Fruit fly (Drosophila melanogaster) whole organism, embryonic: ENCODE measurements around the gene elB.

Source experiments
- Atf6 ChIP-seq: fragments of 200-800 bp; sonication (Bioruptor generic); IDR thresholded peaks from 2 replicates; pipeline ENCODE4 v1.3.6; 2022; ENCODE audit warnings: missing biosample characterization, missing genetic modification characterization
- CG10979 ChIP-seq: fragments of 200-800 bp; sonication (Bioruptor generic); optimal IDR thresholded peaks from 2 replicates; lab custom pipeline; 2018; ENCODE audit warnings: missing biosample characterization, mild to moderate bottlenecking, missing genetic modification characterization, moderate library complexity
- CG11723 ChIP-seq: fragments of 200-800 bp; sonication (Bioruptor generic); optimal IDR thresholded peaks from 2 replicates; lab custom pipeline; 2017; ENCODE audit warnings: missing biosample characterization, mild to moderate bottlenecking, missing genetic modification characterization
- CG12236 ChIP-seq: fragments of 200-800 bp; sonication (Bioruptor generic); optimal IDR thresholded peaks from 2 replicates; lab custom pipeline; 2016; ENCODE audit warnings: missing biosample characterization, missing genetic modification characterization
- CG12744 ChIP-seq: fragments of 200-800 bp; sonication (Bioruptor generic); optimal IDR thresholded peaks from 2 replicates; lab custom pipeline; 2016; ENCODE audit warnings: missing biosample characterization, missing genetic modification characterization
- CG13296 ChIP-seq: fragments of 200-800 bp; sonication (Bioruptor generic); optimal IDR thresholded peaks from 3 replicates; lab custom pipeline; 2018; ENCODE audit warnings: missing biosample characterization, mild to moderate bottlenecking, missing genetic modification characterization
- CG14014 ChIP-seq: fragments of 200-800 bp; sonication (Bioruptor generic); IDR thresholded peaks from 2 replicates; pipeline ENCODE4 v1.3.6; 2022; ENCODE audit warnings: missing biosample characterization, missing genetic modification characterization
- CG14441 ChIP-seq: fragments of 200-800 bp; sonication (Bioruptor generic); IDR thresholded peaks from 2 replicates; pipeline ENCODE4 v1.3.6; 2022; ENCODE audit warnings: missing biosample characterization, missing genetic modification characterization
- CG17186 ChIP-seq: fragments of 200-800 bp; sonication (Bioruptor generic); optimal IDR thresholded peaks from 3 replicates; lab custom pipeline; 2017; ENCODE audit warnings: missing biosample characterization, missing genetic modification reagents, missing genetic modification characterization
- CG18011 ChIP-seq: fragments of 200-800 bp; sonication (Bioruptor generic); optimal IDR thresholded peaks from 2 replicates; lab custom pipeline; 2017; ENCODE audit warnings: missing biosample characterization, missing genetic modification characterization, mild to moderate bottlenecking, moderate library complexity, missing genotype
- CG18262 ChIP-seq: fragments of 200-800 bp; optimal IDR thresholded peaks from 3 replicates; lab custom pipeline; 2019; ENCODE audit warnings: missing biosample characterization, mild to moderate bottlenecking, missing genetic modification characterization, moderate library complexity
- CG3065 ChIP-seq: fragments of 200-800 bp; sonication (Bioruptor generic); optimal IDR thresholded peaks from 2 replicates; lab custom pipeline; 2016; ENCODE audit warnings: missing biosample characterization, missing genetic modification characterization
- CG3407 ChIP-seq: fragments of 200-800 bp; sonication (Bioruptor generic); optimal IDR thresholded peaks from 2 replicates; lab custom pipeline; 2018; ENCODE audit warnings: missing biosample characterization, mild to moderate bottlenecking, missing genetic modification characterization
- CG6254 ChIP-seq: fragments of 200-800 bp; sonication (Bioruptor generic); optimal IDR thresholded peaks from 3 replicates; lab custom pipeline; 2017; ENCODE audit warnings: mild to moderate bottlenecking, missing biosample characterization, missing genetic modification reagents, missing genetic modification characterization
- CG7357 ChIP-seq: fragments of 200-800 bp; sonication (Bioruptor generic); IDR thresholded peaks from 3 replicates; pipeline ENCODE4 v1.3.6; 2022; ENCODE audit warnings: missing biosample characterization, missing genetic modification characterization
- CG7987 ChIP-seq: fragments of 200-800 bp; sonication (Bioruptor generic); optimal IDR thresholded peaks from 2 replicates; lab custom pipeline; 2018; ENCODE audit warnings: missing biosample characterization, mild to moderate bottlenecking, missing genetic modification characterization, moderate library complexity
- CG8924 ChIP-seq: fragments of 200-800 bp; optimal IDR thresholded peaks from 3 replicates; lab custom pipeline; 2019; ENCODE audit warnings: missing biosample characterization, mild to moderate bottlenecking, missing genetic modification characterization, moderate library complexity
- Camta ChIP-seq: fragments of 200-800 bp; sonication (Bioruptor generic); optimal IDR thresholded peaks from 2 replicates; lab custom pipeline; 2016; ENCODE audit warnings: missing biosample characterization, missing genetic modification characterization
- CkIIα-i1 ChIP-seq: fragments of 200-800 bp; sonication (Bioruptor generic); IDR thresholded peaks from 2 replicates; pipeline ENCODE4 v1.3.6; 2022; ENCODE audit warnings: missing biosample characterization, missing genetic modification characterization
- Deaf1 ChIP-seq: fragments of 200-800 bp; optimal IDR thresholded peaks from 3 replicates; lab custom pipeline; 2019; ENCODE audit warnings: missing biosample characterization, mild to moderate bottlenecking, missing genetic modification characterization, moderate library complexity
- HLH54F ChIP-seq: fragments of 200-800 bp; sonication (Bioruptor generic); optimal IDR thresholded peaks from 3 replicates; lab custom pipeline; 2016; ENCODE audit warnings: missing biosample characterization, missing genetic modification characterization
- Lhr ChIP-seq: fragments of 200-800 bp; sonication (Bioruptor generic); optimal IDR thresholded peaks from 3 replicates; lab custom pipeline; 2017; ENCODE audit warnings: mild to moderate bottlenecking, missing biosample characterization, missing genetic modification reagents, missing genetic modification characterization
- Med ChIP-seq: fragments of 200-800 bp; sonication (Bioruptor generic); peaks from one replicate; lab custom pipeline; 2016; ENCODE audit warnings: missing biosample characterization, missing genetic modification characterization, mild to moderate bottlenecking, inconsistent platforms, moderate library complexity
- Opbp ChIP-seq: fragments of 200-800 bp; sonication (Bioruptor generic); IDR thresholded peaks from 3 replicates; pipeline ENCODE4 v1.3.6; 2022; ENCODE audit warnings: missing biosample characterization, missing genetic modification characterization; ENCODE audit not compliant: partially characterized antibody
- Poxn ChIP-seq: fragments of 200-800 bp; sonication (Bioruptor generic); IDR thresholded peaks from 2 replicates; pipeline ENCODE4 v1.3.6; 2022; ENCODE audit warnings: missing biosample characterization, missing genetic modification characterization
- Ssrp ChIP-seq: fragments of 200-800 bp; sonication (Bioruptor generic); optimal IDR thresholded peaks from 2 replicates; lab custom pipeline; 2018; ENCODE audit warnings: missing biosample characterization, mild to moderate bottlenecking, missing genetic modification characterization, moderate library complexity
- Stat92E ChIP-seq, 3 experiments: fragments of >200 bp in 2 of 3; fragments of 200-800 bp in 1 of 3; sonication (Bioruptor generic) in 1 of 3; optimal IDR thresholded peaks; 2 replicates each; lab custom pipeline; 2017 to 2019; ENCODE audit warnings: missing biosample characterization in 3 of 3, missing genetic modification characterization in 3 of 3, mild to moderate bottlenecking in 1 of 3, moderate library complexity in 1 of 3
- TFAM ChIP-seq: fragments of 200-800 bp; sonication (Bioruptor generic); optimal IDR thresholded peaks from 2 replicates; lab custom pipeline; 2017; ENCODE audit warnings: missing biosample characterization, missing genetic modification characterization, inconsistent platforms
- YL-1 ChIP-seq: fragments of 200-800 bp; sonication (Bioruptor generic); optimal IDR thresholded peaks from 3 replicates; lab custom pipeline; 2017; ENCODE audit warnings: missing biosample characterization, mild to moderate bottlenecking, missing genetic modification characterization
- ab ChIP-seq: fragments of 200-800 bp; sonication (Bioruptor generic); optimal IDR thresholded peaks from 2 replicates; lab custom pipeline; 2016; ENCODE audit warnings: missing biosample characterization, missing genetic modification characterization
- dimm ChIP-seq: fragments of 200-800 bp; sonication (Bioruptor generic); IDR thresholded peaks from 2 replicates; pipeline ENCODE4 v1.3.6; 2022; ENCODE audit warnings: missing biosample characterization, missing genetic modification characterization
- dysf ChIP-seq: fragments of 200-800 bp; sonication (Bioruptor generic); IDR thresholded peaks from 3 replicates; pipeline ENCODE4 v1.3.6; 2022; ENCODE audit warnings: missing biosample characterization, missing genetic modification characterization
- emc ChIP-seq: fragments of 200-800 bp; sonication (Bioruptor generic); optimal IDR thresholded peaks from 2 replicates; lab custom pipeline; 2016; ENCODE audit warnings: missing biosample characterization, missing genetic modification characterization
- eve ChIP-seq, 2 experiments: fragments of >200 bp; optimal IDR thresholded peaks; 2 replicates each; lab custom pipeline; 2017; ENCODE audit warnings: missing biosample characterization in 2 of 2, missing genetic modification characterization in 2 of 2
- exex ChIP-seq: fragments of 200-800 bp; sonication (Bioruptor generic); optimal IDR thresholded peaks from 4 replicates; lab custom pipeline; 2018; ENCODE audit warnings: missing biosample characterization, mild to moderate bottlenecking, missing genetic modification characterization, moderate library complexity
- gce ChIP-seq: fragments of 200-800 bp; sonication (Bioruptor generic); IDR thresholded peaks from 3 replicates; pipeline ENCODE4 v1.3.6; 2022; ENCODE audit warnings: missing biosample characterization, missing genetic modification characterization
- gfzf ChIP-seq: fragments of 200-800 bp; sonication (Bioruptor generic); optimal IDR thresholded peaks from 2 replicates; lab custom pipeline; 2016; ENCODE audit warnings: missing biosample characterization, mild to moderate bottlenecking, missing genetic modification characterization, moderate library complexity
- gsb-n ChIP-seq: fragments of 200-800 bp; sonication (Bioruptor generic); optimal IDR thresholded peaks from 3 replicates; lab custom pipeline; 2018; ENCODE audit warnings: missing biosample characterization, mild to moderate bottlenecking, missing genetic modification characterization
- hkb ChIP-seq, 2 experiments: fragments of 200-800 bp in 1 of 2; fragments of >200 bp in 1 of 2; sonication (Bioruptor generic) in 1 of 2; IDR thresholded peaks in 1 of 2; optimal IDR thresholded peaks in 1 of 2; 2 replicates each; pipeline versions ENCODE4 v1.3.6 to Lab custom; 2017 to 2022; ENCODE audit warnings: missing biosample characterization in 1 of 2, missing genetic modification characterization in 1 of 2
- hth ChIP-seq: fragments of >200 bp; optimal IDR thresholded peaks from 2 replicates; lab custom pipeline; 2017; ENCODE audit warnings: inconsistent platforms
- kni ChIP-seq: fragments of 200-800 bp; sonication (Bioruptor generic); optimal IDR thresholded peaks from 3 replicates; lab custom pipeline; 2017; ENCODE audit warnings: mild to moderate bottlenecking, missing biosample characterization, missing genetic modification reagents, missing genetic modification characterization
- mirr ChIP-seq: fragments of 200-800 bp; sonication (Bioruptor generic); optimal IDR thresholded peaks from 3 replicates; lab custom pipeline; 2018; ENCODE audit warnings: missing biosample characterization, mild to moderate bottlenecking, missing genetic modification characterization
- odd ChIP-seq: fragments of 200-800 bp; sonication (Bioruptor generic); optimal IDR thresholded peaks from 2 replicates; lab custom pipeline; 2017; ENCODE audit warnings: missing biosample characterization, mild to moderate bottlenecking, missing genetic modification characterization
- pb ChIP-seq: fragments of 200-800 bp; sonication (Bioruptor generic); optimal IDR thresholded peaks from 3 replicates; lab custom pipeline; 2016; ENCODE audit warnings: missing biosample characterization, missing genetic modification characterization
- peb ChIP-seq: fragments of 200-800 bp; sonication (Bioruptor generic); IDR thresholded peaks from 2 replicates; pipeline ENCODE4 v1.3.6; 2022; ENCODE audit warnings: missing biosample characterization, missing genetic modification characterization
- sens ChIP-seq: fragments of 200-800 bp; sonication (Bioruptor generic); peaks from one replicate; lab custom pipeline; 2016; ENCODE audit warnings: missing biosample characterization, missing genetic modification characterization
- so ChIP-seq: fragments of 200-800 bp; sonication (Bioruptor generic); IDR thresholded peaks from 3 replicates; pipeline ENCODE4 v1.3.6; 2022; ENCODE audit warnings: missing biosample characterization, missing genetic modification characterization
- trem ChIP-seq: fragments of 200-800 bp; optimal IDR thresholded peaks from 3 replicates; lab custom pipeline; 2019; ENCODE audit warnings: missing biosample characterization, mild to moderate bottlenecking, missing genetic modification characterization, moderate library complexity
- twi ChIP-seq: fragments of 200-800 bp; optimal IDR thresholded peaks from 2 replicates; lab custom pipeline; 2019; ENCODE audit warnings: missing biosample characterization, mild to moderate bottlenecking, missing genetic modification characterization, moderate library complexity
- wor ChIP-seq: fragments of 200-800 bp; sonication (Bioruptor generic); IDR thresholded peaks from 2 replicates; pipeline ENCODE4 v1.3.6; 2022; ENCODE audit warnings: missing biosample characterization, missing genetic modification characterization

Gene elB

DNA sequence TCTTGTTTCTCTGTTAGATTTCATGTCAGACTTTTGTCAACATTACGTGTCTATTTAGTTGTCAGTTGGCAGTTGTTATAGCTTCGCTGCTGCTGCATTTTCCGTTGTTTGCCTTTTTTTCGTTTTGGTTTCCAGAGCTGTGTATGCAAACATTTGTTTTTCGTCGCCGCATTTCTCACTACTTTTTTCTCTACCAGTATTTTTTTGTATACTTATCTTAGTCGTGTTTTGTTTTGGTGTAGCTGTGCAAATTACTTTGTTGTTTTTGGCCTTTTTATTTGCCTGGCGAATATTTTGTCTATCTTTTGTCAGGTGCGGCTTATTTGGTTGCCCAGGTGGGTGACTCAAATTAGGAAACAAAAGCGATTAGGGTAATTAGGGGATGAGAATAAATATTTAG, 10.8 kb downstream of the elB start (continued):
- TF ChIP-seq wor (GFP tag; lab: Robert Waterston, UW) (no peak), sens (GFP tag; lab: Kevin White, UChicago) (peak; percentile 40)

DNA sequence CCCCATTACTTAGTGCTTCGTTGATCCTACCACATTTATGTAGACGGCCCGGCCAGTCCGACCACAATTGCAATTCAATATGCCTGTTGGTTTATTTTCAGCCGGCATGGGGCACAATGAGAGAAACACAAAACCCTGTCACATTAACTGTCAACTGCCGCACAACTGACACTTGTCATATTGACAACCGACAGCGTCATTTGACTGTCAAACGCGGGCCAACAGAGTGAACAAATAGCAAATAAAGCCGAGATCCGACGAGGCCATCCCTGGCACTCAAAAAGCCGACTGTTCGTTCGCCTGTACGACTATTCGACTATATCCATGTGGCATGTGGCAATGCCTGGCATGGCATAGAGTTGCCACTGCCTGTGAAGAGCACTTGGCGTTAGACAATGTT, 11.4 kb downstream of the elB start:
- TF ChIP-seq so (no peak), TFAM (GFP tag; lab: Kevin White, UChicago) (no peak), CG18262 (tag; lab: Kevin White, UChicago) (no peak), exex (tag; lab: Kevin White, UChicago) (no peak), peb (no peak), Opbp (GFP tag; lab: Robert Waterston, UW) (no peak), YL-1 (no peak), gce (GFP tag; lab: Robert Waterston, UW) (no peak), CG11723 (GFP tag; lab: Kevin White, UChicago) (no peak), CkIIα-i1 (GFP tag; lab: Robert Waterston, UW) (no peak), twi (no peak), emc (no peak), CG13296 (GFP tag; lab: Kevin White, UChicago) (no peak), pb (GFP tag; lab: Kevin White, UChicago) (no peak), CG7357 (GFP tag; lab: Robert Waterston, UW) (0 out of 3 replicates have a peak, but pooled peaks have one; percentile 21), CG14441 (GFP tag; lab: Robert Waterston, UW) (no peak), dysf (no peak), gsb-n (tag; lab: Kevin White, UChicago) (no peak), CG14014 (GFP tag; lab: Robert Waterston, UW) (no peak; the same call in 1 of the 2 replicates), CG7987 (no peak), Ssrp (tag; lab: Kevin White, UChicago) (no peak), CG17186 (GFP tag; lab: Kevin White, UChicago) (no peak), kni (no peak), eve (GFP tag; optimal IDR thresholded peaks at IDR 0.05; lab: Kevin White, UChicago) (no peak), Poxn (GFP tag; lab: Robert Waterston, UW) (no peak), Camta (GFP tag; lab: Kevin White, UChicago) (no peak), hth (lab: Kevin White, UChicago) (no peak), gfzf (GFP tag; lab: Kevin White, UChicago) (no peak), dimm (GFP tag; lab: Robert Waterston, UW) (no peak), CG18011 (GFP tag; lab: Kevin White, UChicago) (no peak), CG8924 (tag; lab: Kevin White, UChicago) (no peak), trem (no peak), CG10979 (tag; lab: Kevin White, UChicago) (no peak), odd (GFP tag; lab: Kevin White, UChicago) (no peak), CG3407 (GFP tag; lab: Kevin White, UChicago) (no peak), Stat92E (GFP tag; optimal IDR thresholded peaks at IDR 0.05; lab: Kevin White, UChicago) (no peak), CG3065 (GFP tag; lab: Kevin White, UChicago) (no peak), mirr (GFP tag; lab: Kevin White, UChicago) (peak; percentile 22), Lhr (GFP tag; lab: Kevin White, UChicago) (no peak), CG6254 (GFP tag; lab: Kevin White, UChicago) (no peak), HLH54F (GFP tag; lab: Kevin White, UChicago) (no peak), Atf6 (GFP tag; lab: Robert Waterston, UW) (no peak), ab (no peak), CG12744 (GFP tag; lab: Kevin White, UChicago) (no peak), Med (peak; percentile 19), Deaf1 (tag; lab: Kevin White, UChicago) (peak; percentile 18), hkb (optimal IDR thresholded peaks at IDR 0.05; lab: Kevin White, UChicago) (no peak), hkb (GFP tag; IDR thresholded peaks at IDR 0.05; lab: Robert Waterston, UW) (peak; percentile 15; the same call in 1 of the 2 replicates), CG12236 (GFP tag; lab: Kevin White, UChicago) (no peak)
